Worm (Caenorhabditis elegans) whole organism, mixed stage, embryonic: ENCODE data around the gene F14D12.1.

Experiments used
- M03D4.4 ChIP-seq: sonication (generic microtip); optimal IDR thresholded peaks from 2 replicates; lab custom pipeline; 2017; ENCODE audit warnings: mild to moderate bottlenecking, missing genetic modification characterization, missing compliant biosample characterization
- bed-3 ChIP-seq: fragments of 200-800 bp; sonication (Bioruptor generic); optimal IDR thresholded peaks from 3 replicates; lab custom pipeline; 2018; ENCODE audit warnings: mild to moderate bottlenecking, missing genetic modification characterization, moderate library complexity, missing compliant biosample characterization
- blmp-1 ChIP-seq: fragments of 150-350 bp; optimal IDR thresholded peaks from 2 replicates; lab custom pipeline; 2014; ENCODE audit warnings: missing biosample characterization, missing genetic modification characterization
- ceh-39 ChIP-seq: fragments of 150-350 bp; optimal IDR thresholded peaks from 2 replicates; lab custom pipeline; 2014; ENCODE audit warnings: missing biosample characterization, missing genetic modification characterization
- ceh-43 ChIP-seq: fragments of 200-800 bp; sonication (Bioruptor generic); optimal IDR thresholded peaks from 2 replicates; lab custom pipeline; 2018; ENCODE audit warnings: mild to moderate bottlenecking, missing genetic modification characterization, moderate library complexity, missing compliant biosample characterization
- ceh-83 ChIP-seq: fragments of 200-800 bp; sonication (Bioruptor generic); optimal IDR thresholded peaks from 2 replicates; lab custom pipeline; 2018; ENCODE audit warnings: mild to moderate bottlenecking, missing genetic modification characterization, missing compliant biosample characterization
- ces-1 ChIP-seq: fragments of 150-350 bp; optimal IDR thresholded peaks from 2 replicates; lab custom pipeline; 2014; ENCODE audit warnings: missing biosample characterization, missing genetic modification reagents, missing genetic modification characterization
- cnd-1 ChIP-seq: fragments of 200-800 bp; sonication (Bioruptor generic); optimal IDR thresholded peaks from 2 replicates; lab custom pipeline; 2018; ENCODE audit warnings: mild to moderate bottlenecking, missing genetic modification characterization, missing compliant biosample characterization
- drap-1 ChIP-seq: fragments of 200-800 bp; sonication (Bioruptor generic); optimal IDR thresholded peaks from 3 replicates; lab custom pipeline; 2018; ENCODE audit warnings: mild to moderate bottlenecking, missing genetic modification characterization, missing compliant biosample characterization
- elt-1 ChIP-seq: sonication (generic microtip); optimal IDR thresholded peaks from 2 replicates; lab custom pipeline; 2017; ENCODE audit warnings: missing genetic modification characterization, mild to moderate bottlenecking, missing compliant biosample characterization, antibody characterized with exemption, moderate library complexity, borderline replicate concordance; ENCODE audit not compliant: insufficient read depth
- elt-3 ChIP-seq: fragments of 150-350 bp; optimal IDR thresholded peaks from 2 replicates; lab custom pipeline; 2014; ENCODE audit warnings: missing biosample characterization, missing genetic modification characterization
- flh-1 ChIP-seq: fragments of 200-800 bp; sonication (Bioruptor generic); optimal IDR thresholded peaks from 2 replicates; lab custom pipeline; 2018; ENCODE audit warnings: mild to moderate bottlenecking, missing genetic modification characterization, moderate library complexity, missing compliant biosample characterization
- ham-2 ChIP-seq: fragments of 200-800 bp; sonication (Bioruptor generic); optimal IDR thresholded peaks from 2 replicates; lab custom pipeline; 2018; ENCODE audit warnings: mild to moderate bottlenecking, missing genetic modification characterization, missing compliant biosample characterization
- hlh-1 ChIP-seq: fragments of 150-350 bp; optimal IDR thresholded peaks from 2 replicates; lab custom pipeline; 2014; ENCODE audit warnings: missing biosample characterization, missing genetic modification reagents, missing genetic modification characterization
- lin-13 ChIP-seq: fragments of 150-350 bp; optimal IDR thresholded peaks from 2 replicates; lab custom pipeline; 2014; ENCODE audit warnings: missing biosample characterization, missing genetic modification characterization
- lin-32 ChIP-seq: fragments of 200-800 bp; sonication (Bioruptor generic); optimal IDR thresholded peaks from 2 replicates; lab custom pipeline; 2018; ENCODE audit warnings: mild to moderate bottlenecking, missing genetic modification characterization, missing compliant biosample characterization
- lsy-2 ChIP-seq: fragments of 150-350 bp; optimal IDR thresholded peaks from 2 replicates; lab custom pipeline; 2014; ENCODE audit warnings: missing biosample characterization, missing genetic modification characterization
- mab-5 ChIP-seq: fragments of 150-350 bp; optimal IDR thresholded peaks from 2 replicates; lab custom pipeline; 2014; ENCODE audit warnings: missing biosample characterization, missing genetic modification characterization
- mep-1 ChIP-seq: fragments of 150-350 bp; optimal IDR thresholded peaks from 2 replicates; lab custom pipeline; 2017; ENCODE audit warnings: missing biosample characterization, missing genetic modification reagents, missing genetic modification characterization, inconsistent platforms
- mls-2 ChIP-seq: sonication (generic microtip); optimal IDR thresholded peaks from 2 replicates; lab custom pipeline; 2016; ENCODE audit warnings: mild to moderate bottlenecking, missing genetic modification characterization, moderate library complexity, missing compliant biosample characterization
- nhr-12 ChIP-seq: fragments of 150-350 bp; optimal IDR thresholded peaks from 2 replicates; lab custom pipeline; 2014; ENCODE audit warnings: missing biosample characterization, missing genetic modification characterization
- nhr-237 ChIP-seq: fragments of 150-350 bp; optimal IDR thresholded peaks from 2 replicates; lab custom pipeline; 2014; ENCODE audit warnings: missing biosample characterization, missing genetic modification characterization
- nhr-76 ChIP-seq: sonication (generic microtip); optimal IDR thresholded peaks from 2 replicates; lab custom pipeline; 2017; ENCODE audit warnings: missing biosample characterization, missing genetic modification characterization
- pha-4 ChIP-seq: fragments of 150-350 bp; optimal IDR thresholded peaks from 2 replicates; lab custom pipeline; 2018; ENCODE audit warnings: missing biosample characterization, missing genetic modification reagents, missing genetic modification characterization
- sem-2 ChIP-seq: fragments of 200-800 bp; sonication (Bioruptor generic); optimal IDR thresholded peaks from 2 replicates; lab custom pipeline; 2018; ENCODE audit warnings: mild to moderate bottlenecking, missing genetic modification characterization, missing compliant biosample characterization
- snpc-4 ChIP-seq: fragments of 150-350 bp; optimal IDR thresholded peaks from 2 replicates; lab custom pipeline; 2014; ENCODE audit warnings: missing biosample characterization, missing genetic modification characterization
- sptf-1 ChIP-seq: sonication (generic microtip); optimal IDR thresholded peaks from 2 replicates; lab custom pipeline; 2017; ENCODE audit warnings: mild to moderate bottlenecking, missing genetic modification characterization, moderate library complexity, missing compliant biosample characterization
- tbx-8 ChIP-seq: fragments of 200-800 bp; sonication (Bioruptor generic); optimal IDR thresholded peaks from 2 replicates; lab custom pipeline; 2018; ENCODE audit warnings: mild to moderate bottlenecking, missing genetic modification characterization, moderate library complexity, missing compliant biosample characterization
- unc-39 ChIP-seq: fragments of 150-350 bp; optimal IDR thresholded peaks from 2 replicates; lab custom pipeline; 2014; ENCODE audit warnings: missing biosample characterization, missing genetic modification characterization
- unc-62 ChIP-seq: fragments of 150-350 bp; optimal IDR thresholded peaks from 2 replicates; lab custom pipeline; 2014; ENCODE audit warnings: missing biosample characterization, missing genetic modification reagents, missing genetic modification characterization
- zip-8 ChIP-seq: fragments of 150-350 bp; optimal IDR thresholded peaks from 2 replicates; lab custom pipeline; 2014; ENCODE audit warnings: missing biosample characterization, missing genetic modification characterization
- ztf-11 ChIP-seq: fragments of 150-350 bp; optimal IDR thresholded peaks from 2 replicates; lab custom pipeline; 2014; ENCODE audit warnings: missing biosample characterization, missing genetic modification characterization

F14D12.1 gene

ce11 chrX:5628432-5628977 lies 24.9 kb downstream of the F14D12.1 start:
- TF ChIP-seq ceh-39, result no peak
- no peak for TF ChIP-seq tbx-8 (GFP tag; lab: Kevin White, UChicago)
- no peak for TF ChIP-seq zip-8
- TF ChIP-seq nhr-237, result no peak
- TF ChIP-seq lin-32 (GFP tag; lab: Kevin White, UChicago), result no peak
- TF ChIP-seq ces-1, result no peak
- TF ChIP-seq pha-4, result no peak
- no peak for TF ChIP-seq sem-2 (GFP tag; lab: Kevin White, UChicago)
- no peak for TF ChIP-seq hlh-1 (tag; lab: Kevin White, UChicago)
- no peak for TF ChIP-seq mls-2 (tag; lab: Kevin White, UChicago)
- TF ChIP-seq sptf-1, result no peak
- TF ChIP-seq mab-5 (tag; lab: Kevin White, UChicago), result no peak
- TF ChIP-seq bed-3 (GFP tag; lab: Kevin White, UChicago), result no peak
- TF ChIP-seq flh-1 (GFP tag; lab: Kevin White, UChicago), result no peak
- TF ChIP-seq drap-1 (GFP tag; lab: Kevin White, UChicago), result no peak

DNA sequence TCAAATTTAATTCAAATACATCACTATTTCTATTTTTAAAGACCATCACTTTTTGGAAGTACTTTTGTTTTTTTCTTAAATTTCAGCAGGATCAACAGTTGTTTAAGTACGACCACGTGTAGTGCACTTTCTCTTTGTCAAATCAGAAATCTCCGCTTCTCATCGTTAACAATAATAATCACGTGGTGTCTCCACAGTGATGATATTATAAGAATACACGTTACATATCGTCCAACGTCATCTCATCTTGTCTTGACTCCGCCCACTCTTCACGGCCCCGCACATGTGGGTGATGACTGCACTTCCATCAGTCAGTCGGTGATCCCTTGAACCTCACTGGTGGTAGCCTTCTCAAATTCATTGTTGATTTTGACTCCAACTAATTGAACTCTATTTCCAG lies 26.4 kb downstream of the F14D12.1 start, which contains the start of gene argn-1:
argn-1 (plus strand) TSS at position 83 of the 400 bp plus-strand sequence.
- TF ChIP-seq unc-39 (tag; lab: Kevin White, UChicago) (no peak), tbx-8 (GFP tag; lab: Kevin White, UChicago) (no peak), snpc-4 (tag; lab: Kevin White, UChicago) (no peak), ham-2 (no peak), ceh-39 (no peak), mls-2 (tag; lab: Kevin White, UChicago) (no peak), nhr-12 (tag; lab: Kevin White, UChicago) (no peak), zip-8 (no peak), elt-3 (tag; lab: Kevin White, UChicago) (no peak), hlh-1 (tag; lab: Kevin White, UChicago) (no peak), nhr-76 (tag; lab: Kevin White, UChicago) (no peak), M03D4.4 (no peak), mep-1 (tag; lab: Kevin White, UChicago) (no peak), sem-2 (GFP tag; lab: Kevin White, UChicago) (no peak), blmp-1 (no peak), elt-1 (tag; lab: Kevin White, UChicago) (no peak), mab-5 (tag; lab: Kevin White, UChicago) (no peak), drap-1 (GFP tag; lab: Kevin White, UChicago) (no peak), ceh-43 (GFP tag; lab: Kevin White, UChicago) (no peak), bed-3 (GFP tag; lab: Kevin White, UChicago) (no peak)

ce11 chrX:5631008-5631407 lies 27.4 kb downstream of the F14D12.1 start:
- no peak for TF ChIP-seq ceh-39
- TF ChIP-seq lin-13 (tag; lab: Kevin White, UChicago), result no peak
- no peak for TF ChIP-seq hlh-1 (tag; lab: Kevin White, UChicago)

- TF ChIP-seq mep-1 (tag; lab: Kevin White, UChicago) (no peak), unc-62 (no peak), ceh-39 (no peak), tbx-8 (GFP tag; lab: Kevin White, UChicago) (no peak), blmp-1 (no peak), ztf-11 (no peak), elt-3 (tag; lab: Kevin White, UChicago) (no peak), cnd-1 (tag; lab: Kevin White, UChicago) (no peak), M03D4.4 (no peak), lsy-2 (no peak), bed-3 (GFP tag; lab: Kevin White, UChicago) (no peak), snpc-4 (tag; lab: Kevin White, UChicago) (no peak), flh-1 (GFP tag; lab: Kevin White, UChicago) (no peak), elt-1 (tag; lab: Kevin White, UChicago) (no peak), ces-1 (no peak)
- TF ChIP-seq, all 35 proteins: peak for 0
These were observed 28.1 kb downstream of the F14D12.1 start, which contains the start of gene T22B7.8 for ce11 chrX:5631626-5632025. Gene T22B7.8 (plus strand): TSS chrX:5631926.

ce11 chrX:5639562-5639961 lies 36.0 kb downstream of the F14D12.1 start:
- TF ChIP-seq ceh-43 (GFP tag; lab: Kevin White, UChicago) (no peak), elt-1 (tag; lab: Kevin White, UChicago) (no peak), mep-1 (tag; lab: Kevin White, UChicago) (no peak), hlh-1 (tag; lab: Kevin White, UChicago) (no peak), ceh-83 (GFP tag; lab: Kevin White, UChicago) (no peak), sem-2 (GFP tag; lab: Kevin White, UChicago) (no peak)
- TF ChIP-seq, all 35 proteins: peak for 0
